Worm (Caenorhabditis elegans): Measurements from ENCODE around the gene C06A1.3.

DNA sequence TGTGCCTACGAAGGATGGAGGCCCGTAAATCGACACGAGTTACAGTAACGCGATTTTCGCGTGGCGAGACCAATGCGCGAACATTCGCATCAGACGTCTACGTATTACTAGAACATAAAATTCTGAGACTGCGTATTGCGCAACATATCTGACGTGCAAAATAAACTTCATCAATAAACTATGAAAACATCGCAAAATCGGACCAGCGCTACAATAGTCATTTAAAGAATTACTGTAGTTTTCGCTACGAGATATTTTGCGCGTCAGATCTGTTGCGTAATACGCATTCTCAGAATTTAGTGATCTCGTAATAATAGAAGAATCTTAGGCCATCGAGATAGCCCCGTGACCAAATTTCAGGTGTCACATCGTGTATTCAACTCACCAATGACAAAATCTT, 22.2 kb downstream of the C06A1.3 start:
- TF ChIP-seq skn-1 (tag; optimal IDR thresholded peaks at IDR 0.05) (no peak), lsy-2 (tag; optimal IDR thresholded peaks at IDR 0.05) (no peak), fkh-8 (tag; optimal IDR thresholded peaks at IDR 0.05) (no peak)

All from whole organism, L1 larva.